Worm (Caenorhabditis elegans) whole organism, late embryonic: ENCODE measurements around the gene F16H6.3.

Experiments used
- C38D4.7 ChIP-seq: fragments of 200-800 bp; sonication (Bioruptor generic); optimal IDR thresholded peaks from 2 replicates; lab custom pipeline; 2018; ENCODE audit warnings: mild to moderate bottlenecking, missing genetic modification characterization, moderate library complexity, missing compliant biosample characterization
- T23F11.4 ChIP-seq: fragments of 200-800 bp; sonication (Bioruptor generic); optimal IDR thresholded peaks from 2 replicates; lab custom pipeline; 2018; ENCODE audit warnings: mild to moderate bottlenecking, missing genetic modification characterization, missing compliant biosample characterization
- ahr-1 ChIP-seq: sonication (generic microtip); optimal IDR thresholded peaks from 2 replicates; lab custom pipeline; 2016; ENCODE audit warnings: missing genetic modification characterization, missing compliant biosample characterization
- ceh-18 ChIP-seq: sonication (generic microtip); optimal IDR thresholded peaks from 2 replicates; lab custom pipeline; 2016; ENCODE audit warnings: missing genetic modification characterization, missing compliant biosample characterization
- ceh-19 ChIP-seq: fragments of 200-800 bp; sonication (Bioruptor generic); optimal IDR thresholded peaks from 2 replicates; lab custom pipeline; 2018; ENCODE audit warnings: mild to moderate bottlenecking, missing genetic modification characterization, missing compliant biosample characterization
- ceh-22 ChIP-seq: sonication (generic microtip); optimal IDR thresholded peaks from 2 replicates; lab custom pipeline; 2017; ENCODE audit warnings: missing biosample characterization, missing genetic modification characterization
- ceh-24 ChIP-seq: sonication (generic microtip); optimal IDR thresholded peaks from 2 replicates; lab custom pipeline; 2016; ENCODE audit warnings: mild to moderate bottlenecking, missing genetic modification characterization, missing compliant biosample characterization
- ceh-30 ChIP-seq: fragments of 150-350 bp; optimal IDR thresholded peaks from 2 replicates; lab custom pipeline; 2014; ENCODE audit warnings: missing biosample characterization, missing genetic modification characterization
- ceh-34 ChIP-seq: sonication (generic microtip); optimal IDR thresholded peaks from 2 replicates; lab custom pipeline; 2016; ENCODE audit warnings: mild to moderate bottlenecking, missing genetic modification characterization, missing compliant biosample characterization
- ceh-45 ChIP-seq: fragments of 200-800 bp; sonication (Bioruptor generic); IDR thresholded peaks from 2 replicates; pipeline ENCODE4 v1.3.6; 2022; ENCODE audit warnings: missing genetic modification reagents, missing genetic modification characterization, missing compliant biosample characterization
- ceh-9 ChIP-seq: sonication (generic microtip); optimal IDR thresholded peaks from 2 replicates; lab custom pipeline; 2016; ENCODE audit warnings: mild to moderate bottlenecking, missing genetic modification characterization, inconsistent platforms, missing compliant biosample characterization
- che-1 ChIP-seq: sonication (generic microtip); optimal IDR thresholded peaks from 2 replicates; lab custom pipeline; 2016; ENCODE audit warnings: mild to moderate bottlenecking, missing genetic modification characterization, missing compliant biosample characterization
- dve-1 ChIP-seq: sonication (generic microtip); optimal IDR thresholded peaks from 2 replicates; lab custom pipeline; 2017; ENCODE audit warnings: antibody characterized with exemption, mild to moderate bottlenecking, missing genetic modification characterization, missing compliant biosample characterization
- ets-4 ChIP-seq: sonication (generic microtip); optimal IDR thresholded peaks from 2 replicates; lab custom pipeline; 2016; ENCODE audit warnings: missing genetic modification characterization, missing compliant biosample characterization
- eyg-1 ChIP-seq: sonication (generic microtip); optimal IDR thresholded peaks from 2 replicates; lab custom pipeline; 2016; ENCODE audit warnings: missing genotype, missing genetic modification characterization, missing compliant biosample characterization
- fkh-6 ChIP-seq: sonication (generic microtip); optimal IDR thresholded peaks from 2 replicates; lab custom pipeline; 2016; ENCODE audit warnings: missing genetic modification characterization, missing compliant biosample characterization
- gmeb-2 ChIP-seq: sonication (generic microtip); optimal IDR thresholded peaks from 2 replicates; lab custom pipeline; 2016; ENCODE audit warnings: missing genetic modification characterization, inconsistent platforms, missing compliant biosample characterization
- hlh-13 ChIP-seq: fragments of 200-800 bp; sonication (Bioruptor generic); optimal IDR thresholded peaks from 2 replicates; lab custom pipeline; 2018; ENCODE audit warnings: mild to moderate bottlenecking, missing genetic modification characterization, missing compliant biosample characterization
- hlh-30 ChIP-seq: sonication (generic microtip); optimal IDR thresholded peaks from 2 replicates; lab custom pipeline; 2017; ENCODE audit warnings: antibody characterized with exemption, missing genetic modification characterization, missing compliant biosample characterization; ENCODE audit not compliant: insufficient read depth
- hlh-6 ChIP-seq: sonication (generic microtip); optimal IDR thresholded peaks from 2 replicates; lab custom pipeline; 2016; ENCODE audit warnings: missing genotype, missing genetic modification characterization, missing compliant biosample characterization
- hlh-8 ChIP-seq: sonication (generic microtip); optimal IDR thresholded peaks from 2 replicates; lab custom pipeline; 2016; ENCODE audit warnings: missing genotype, missing genetic modification characterization, missing compliant biosample characterization
- lim-6 ChIP-seq: sonication (generic microtip); optimal IDR thresholded peaks from 2 replicates; lab custom pipeline; 2016; ENCODE audit warnings: missing genetic modification characterization, missing compliant biosample characterization
- nfya-1 ChIP-seq: sonication (generic microtip); optimal IDR thresholded peaks from 2 replicates; lab custom pipeline; 2017; ENCODE audit warnings: missing genetic modification characterization, mild to moderate bottlenecking, missing compliant biosample characterization, antibody characterized with exemption, moderate library complexity
- nhr-232 ChIP-seq: sonication (generic microtip); optimal IDR thresholded peaks from 2 replicates; lab custom pipeline; 2016; ENCODE audit warnings: missing genetic modification characterization, missing compliant biosample characterization
- npax-4 ChIP-seq: sonication (generic microtip); optimal IDR thresholded peaks from 2 replicates; lab custom pipeline; 2016; ENCODE audit warnings: missing genetic modification characterization, missing compliant biosample characterization
- pag-3 ChIP-seq: sonication (generic microtip); optimal IDR thresholded peaks from 2 replicates; lab custom pipeline; 2016; ENCODE audit warnings: missing compliant biosample characterization, missing genetic modification characterization, borderline replicate concordance
- pros-1 ChIP-seq: fragments of 150-350 bp; optimal IDR thresholded peaks from 2 replicates; lab custom pipeline; 2014; ENCODE audit warnings: missing biosample characterization, missing genetic modification reagents, missing genetic modification characterization
- ref-2 ChIP-seq: sonication (generic microtip); optimal IDR thresholded peaks from 2 replicates; lab custom pipeline; 2016; ENCODE audit warnings: missing genetic modification characterization, missing compliant biosample characterization
- rnt-1 ChIP-seq: sonication (generic microtip); optimal IDR thresholded peaks from 2 replicates; lab custom pipeline; 2016; ENCODE audit warnings: missing genetic modification characterization, missing compliant biosample characterization
- sdc-2 ChIP-seq: sonication (generic microtip); optimal IDR thresholded peaks from 2 replicates; lab custom pipeline; 2016; ENCODE audit warnings: missing genotype, missing genetic modification characterization, missing compliant biosample characterization
- sox-2 ChIP-seq: fragments of 200-800 bp; sonication (Bioruptor generic); IDR thresholded peaks from 2 replicates; pipeline ENCODE4 v1.3.6; 2022; ENCODE audit warnings: missing genetic modification reagents, missing genetic modification characterization, missing compliant biosample characterization
- sox-4 ChIP-seq: sonication (generic microtip); optimal IDR thresholded peaks from 2 replicates; lab custom pipeline; 2017; ENCODE audit warnings: mild to moderate bottlenecking, missing genetic modification characterization, inconsistent platforms, missing compliant biosample characterization
- tbx-7 ChIP-seq: sonication (generic microtip); optimal IDR thresholded peaks from 2 replicates; lab custom pipeline; 2016; ENCODE audit warnings: missing genotype, missing genetic modification characterization, missing compliant biosample characterization
- unc-3 ChIP-seq, 2 experiments: fragments of 200-800 bp in 1 of 2; sonication (Bioruptor generic) in 1 of 2; sonication (generic microtip) in 1 of 2; conservative IDR thresholded peaks in 1 of 2; optimal IDR thresholded peaks in 1 of 2; 2 replicates each; pipeline versions ENCODE4 v1.3.6 to Lab custom; 2016 to 2022; ENCODE audit warnings: missing compliant biosample characterization in 2 of 2, missing genetic modification characterization in 2 of 2, missing genetic modification reagents in 1 of 2
- unc-42 ChIP-seq: sonication (generic microtip); optimal IDR thresholded peaks from 2 replicates; lab custom pipeline; 2016; ENCODE audit warnings: missing genotype, missing genetic modification characterization, missing compliant biosample characterization
- unc-55 ChIP-seq: sonication (generic microtip); optimal IDR thresholded peaks from 2 replicates; lab custom pipeline; 2017; ENCODE audit warnings: missing biosample characterization, missing genetic modification reagents, missing genetic modification characterization
- unc-86 ChIP-seq: sonication (generic microtip); optimal IDR thresholded peaks from 2 replicates; lab custom pipeline; 2016; ENCODE audit warnings: missing genetic modification characterization, missing compliant biosample characterization

F16H6.3 gene

DNA sequence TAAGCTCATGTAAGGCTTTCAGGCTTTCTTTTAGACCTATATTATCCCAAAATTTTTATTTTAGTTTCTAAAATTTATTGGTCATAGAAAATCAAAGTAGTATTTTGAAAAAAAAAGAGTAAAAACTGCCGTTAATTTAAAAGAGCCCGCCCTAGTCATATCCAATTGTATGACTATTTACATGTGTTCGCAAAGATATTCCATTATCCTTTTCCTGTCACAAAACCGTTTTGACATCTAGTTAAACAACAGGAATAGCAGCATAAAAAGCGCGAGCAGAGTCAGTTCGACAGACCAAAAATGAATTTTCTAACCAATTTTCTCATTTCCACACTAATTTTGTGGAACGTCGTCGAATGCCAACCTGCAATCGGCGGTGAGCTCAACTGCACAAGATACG is at the start of gene F16H6.3:
TSS of gene F16H6.3 (plus strand) at position 301 of the 400 bp plus-strand sequence.
- TF ChIP-seq ahr-1: no peak
- no peak for TF ChIP-seq unc-3 (GFP tag; conservative IDR thresholded peaks at IDR 0.05; lab: Robert Waterston, UW)
- TF ChIP-seq unc-3 (tag; optimal IDR thresholded peaks at IDR 0.05; lab: Kevin White, UChicago): no peak
- no peak for TF ChIP-seq fkh-6 (tag; lab: Kevin White, UChicago)
- TF ChIP-seq unc-55: no peak
- no peak for TF ChIP-seq ceh-24 (tag; lab: Kevin White, UChicago)
- TF ChIP-seq ceh-30 (tag; lab: Kevin White, UChicago): no peak
- no peak for TF ChIP-seq ceh-18 (tag; lab: Kevin White, UChicago)
- no peak for TF ChIP-seq rnt-1
- no peak for TF ChIP-seq hlh-13 (GFP tag; lab: Kevin White, UChicago)
- TF ChIP-seq ceh-19 (GFP tag; lab: Kevin White, UChicago): no peak

ce11 chrV:18146077-18146476 is 49.0 kb upstream of the F16H6.3 start, which contains the start of gene C14A6.3:
Gene C14A6.3 (plus strand): TSS chrV:18146377.
- TF ChIP-seq hlh-30 (tag; lab: Kevin White, UChicago) (no peak), ceh-22 (tag; lab: Kevin White, UChicago) (no peak), ahr-1 (no peak), ets-4 (no peak), unc-42 (tag; lab: Kevin White, UChicago) (no peak), pag-3 (tag; lab: Kevin White, UChicago) (no peak), npax-4 (tag; lab: Kevin White, UChicago) (no peak), ceh-34 (tag; lab: Kevin White, UChicago) (no peak), C38D4.7 (GFP tag; lab: Kevin White, UChicago) (no peak), unc-86 (tag; lab: Kevin White, UChicago) (no peak), tbx-7 (tag; lab: Kevin White, UChicago) (no peak), T23F11.4 (GFP tag; lab: Kevin White, UChicago) (no peak), hlh-8 (tag; lab: Kevin White, UChicago) (no peak), pros-1 (tag; lab: Kevin White, UChicago) (no peak), ceh-9 (tag; lab: Kevin White, UChicago) (no peak), lim-6 (tag; lab: Kevin White, UChicago) (no peak), ceh-18 (tag; lab: Kevin White, UChicago) (no peak), unc-55 (no peak), dve-1 (tag; lab: Kevin White, UChicago) (no peak)

DNA sequence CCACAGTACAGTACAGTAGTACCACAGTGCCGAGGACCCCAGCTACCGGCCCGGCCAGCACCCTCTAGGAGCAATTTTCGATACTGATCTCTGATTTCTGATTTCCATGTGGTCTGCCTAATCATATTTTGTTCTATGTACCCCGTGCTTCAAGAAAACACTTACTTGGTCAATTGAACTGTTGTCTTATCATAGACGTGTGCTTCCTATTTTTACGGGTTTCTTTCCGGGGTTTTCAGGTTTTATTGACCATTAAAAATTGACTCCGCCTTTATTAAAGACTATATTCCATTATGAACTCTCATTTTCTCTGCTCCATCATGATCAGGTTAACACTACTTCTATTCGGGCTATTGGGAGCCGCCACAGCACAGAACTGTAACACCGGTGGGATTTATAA is 37.4 kb upstream of the F16H6.3 start, which contains the start of gene clec-48:
TSS of gene clec-48 (plus strand) at position 320 of the 400 bp plus-strand sequence.
- no peak for TF ChIP-seq che-1 (tag; lab: Kevin White, UChicago)
- TF ChIP-seq ceh-19 (GFP tag; lab: Kevin White, UChicago): no peak
- TF ChIP-seq nhr-232: no peak
- no peak for TF ChIP-seq tbx-7 (tag; lab: Kevin White, UChicago)
- no peak for TF ChIP-seq nfya-1 (tag; lab: Kevin White, UChicago)
- no peak for TF ChIP-seq hlh-13 (GFP tag; lab: Kevin White, UChicago)
- no peak for TF ChIP-seq sox-4
- no peak for TF ChIP-seq ceh-22 (tag; lab: Kevin White, UChicago)
- TF ChIP-seq sdc-2 (tag; lab: Kevin White, UChicago): no peak
- no peak for TF ChIP-seq dve-1 (tag; lab: Kevin White, UChicago)
- no peak for TF ChIP-seq T23F11.4 (GFP tag; lab: Kevin White, UChicago)
- TF ChIP-seq ceh-9 (tag; lab: Kevin White, UChicago): no peak
- TF ChIP-seq ceh-34 (tag; lab: Kevin White, UChicago): no peak
- TF ChIP-seq ahr-1: no peak
- TF ChIP-seq eyg-1: no peak
- TF ChIP-seq ref-2 (tag; lab: Kevin White, UChicago): no peak
- no peak for TF ChIP-seq ceh-24 (tag; lab: Kevin White, UChicago)
- TF ChIP-seq sox-2 (GFP tag; lab: Robert Waterston, UW): no peak

DNA sequence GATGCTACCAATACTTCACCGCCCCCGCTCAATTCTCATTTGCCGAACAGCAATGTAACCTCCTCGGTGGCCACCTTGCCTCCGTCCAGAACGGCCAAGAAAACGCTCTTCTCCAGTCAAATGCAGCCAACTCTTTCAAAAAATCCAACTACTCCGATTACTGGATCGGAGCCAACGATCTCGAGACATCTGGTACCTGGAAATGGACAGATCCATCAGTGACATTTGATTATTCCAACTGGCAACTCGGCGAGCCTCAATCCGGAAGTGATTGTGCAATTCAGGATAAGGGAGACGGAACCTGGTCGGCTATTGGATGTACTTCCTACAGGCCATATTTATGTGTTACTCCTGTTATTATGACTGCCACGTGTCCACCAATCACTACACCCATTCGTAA is 36.9 kb upstream of the F16H6.3 start:
- TF ChIP-seq gmeb-2 (tag; lab: Kevin White, UChicago) (no peak), ceh-45 (no peak), hlh-6 (tag; lab: Kevin White, UChicago) (no peak), eyg-1 (no peak)
